Worm (Caenorhabditis elegans) whole organism, mixed stage, embryonic: Measurements from ENCODE around the gene col-129.

Experiments used
- M03D4.4 ChIP-seq: sonication (generic microtip); optimal IDR thresholded peaks from 2 replicates; lab custom pipeline; 2017; ENCODE audit warnings: mild to moderate bottlenecking, missing genetic modification characterization, missing compliant biosample characterization
- bed-3 ChIP-seq: fragments of 200-800 bp; sonication (Bioruptor generic); optimal IDR thresholded peaks from 3 replicates; lab custom pipeline; 2018; ENCODE audit warnings: mild to moderate bottlenecking, missing genetic modification characterization, moderate library complexity, missing compliant biosample characterization
- blmp-1 ChIP-seq: fragments of 150-350 bp; optimal IDR thresholded peaks from 2 replicates; lab custom pipeline; 2014; ENCODE audit warnings: missing biosample characterization, missing genetic modification characterization
- ceh-39 ChIP-seq: fragments of 150-350 bp; optimal IDR thresholded peaks from 2 replicates; lab custom pipeline; 2014; ENCODE audit warnings: missing biosample characterization, missing genetic modification characterization
- ceh-83 ChIP-seq: fragments of 200-800 bp; sonication (Bioruptor generic); optimal IDR thresholded peaks from 2 replicates; lab custom pipeline; 2018; ENCODE audit warnings: mild to moderate bottlenecking, missing genetic modification characterization, missing compliant biosample characterization
- ces-1 ChIP-seq: fragments of 150-350 bp; optimal IDR thresholded peaks from 2 replicates; lab custom pipeline; 2014; ENCODE audit warnings: missing biosample characterization, missing genetic modification reagents, missing genetic modification characterization
- cnd-1 ChIP-seq: fragments of 200-800 bp; sonication (Bioruptor generic); optimal IDR thresholded peaks from 2 replicates; lab custom pipeline; 2018; ENCODE audit warnings: mild to moderate bottlenecking, missing genetic modification characterization, missing compliant biosample characterization
- elt-1 ChIP-seq: sonication (generic microtip); optimal IDR thresholded peaks from 2 replicates; lab custom pipeline; 2017; ENCODE audit warnings: missing genetic modification characterization, mild to moderate bottlenecking, missing compliant biosample characterization, antibody characterized with exemption, moderate library complexity, borderline replicate concordance; ENCODE audit not compliant: insufficient read depth
- elt-3 ChIP-seq: fragments of 150-350 bp; optimal IDR thresholded peaks from 2 replicates; lab custom pipeline; 2014; ENCODE audit warnings: missing biosample characterization, missing genetic modification characterization
- flh-1 ChIP-seq: fragments of 200-800 bp; sonication (Bioruptor generic); optimal IDR thresholded peaks from 2 replicates; lab custom pipeline; 2018; ENCODE audit warnings: mild to moderate bottlenecking, missing genetic modification characterization, moderate library complexity, missing compliant biosample characterization
- ham-2 ChIP-seq: fragments of 200-800 bp; sonication (Bioruptor generic); optimal IDR thresholded peaks from 2 replicates; lab custom pipeline; 2018; ENCODE audit warnings: mild to moderate bottlenecking, missing genetic modification characterization, missing compliant biosample characterization
- hlh-1 ChIP-seq: fragments of 150-350 bp; optimal IDR thresholded peaks from 2 replicates; lab custom pipeline; 2014; ENCODE audit warnings: missing biosample characterization, missing genetic modification reagents, missing genetic modification characterization
- lin-13 ChIP-seq: fragments of 150-350 bp; optimal IDR thresholded peaks from 2 replicates; lab custom pipeline; 2014; ENCODE audit warnings: missing biosample characterization, missing genetic modification characterization
- lin-32 ChIP-seq: fragments of 200-800 bp; sonication (Bioruptor generic); optimal IDR thresholded peaks from 2 replicates; lab custom pipeline; 2018; ENCODE audit warnings: mild to moderate bottlenecking, missing genetic modification characterization, missing compliant biosample characterization
- lsy-2 ChIP-seq: fragments of 150-350 bp; optimal IDR thresholded peaks from 2 replicates; lab custom pipeline; 2014; ENCODE audit warnings: missing biosample characterization, missing genetic modification characterization
- mab-5 ChIP-seq: fragments of 150-350 bp; optimal IDR thresholded peaks from 2 replicates; lab custom pipeline; 2014; ENCODE audit warnings: missing biosample characterization, missing genetic modification characterization
- mep-1 ChIP-seq: fragments of 150-350 bp; optimal IDR thresholded peaks from 2 replicates; lab custom pipeline; 2017; ENCODE audit warnings: missing biosample characterization, missing genetic modification reagents, missing genetic modification characterization, inconsistent platforms
- mls-2 ChIP-seq: sonication (generic microtip); optimal IDR thresholded peaks from 2 replicates; lab custom pipeline; 2016; ENCODE audit warnings: mild to moderate bottlenecking, missing genetic modification characterization, moderate library complexity, missing compliant biosample characterization
- nhr-12 ChIP-seq: fragments of 150-350 bp; optimal IDR thresholded peaks from 2 replicates; lab custom pipeline; 2014; ENCODE audit warnings: missing biosample characterization, missing genetic modification characterization
- nhr-2 ChIP-seq: fragments of 150-350 bp; optimal IDR thresholded peaks from 2 replicates; lab custom pipeline; 2014; ENCODE audit warnings: missing biosample characterization, missing genetic modification characterization
- nhr-237 ChIP-seq: fragments of 150-350 bp; optimal IDR thresholded peaks from 2 replicates; lab custom pipeline; 2014; ENCODE audit warnings: missing biosample characterization, missing genetic modification characterization
- nhr-28 ChIP-seq: fragments of 150-350 bp; optimal IDR thresholded peaks from 2 replicates; lab custom pipeline; 2014; ENCODE audit warnings: missing biosample characterization, missing genetic modification characterization
- nhr-76 ChIP-seq: sonication (generic microtip); optimal IDR thresholded peaks from 2 replicates; lab custom pipeline; 2017; ENCODE audit warnings: missing biosample characterization, missing genetic modification characterization
- pha-4 ChIP-seq: fragments of 150-350 bp; optimal IDR thresholded peaks from 2 replicates; lab custom pipeline; 2018; ENCODE audit warnings: missing biosample characterization, missing genetic modification reagents, missing genetic modification characterization
- sptf-1 ChIP-seq: sonication (generic microtip); optimal IDR thresholded peaks from 2 replicates; lab custom pipeline; 2017; ENCODE audit warnings: mild to moderate bottlenecking, missing genetic modification characterization, moderate library complexity, missing compliant biosample characterization
- unc-120 ChIP-seq: sonication (generic microtip); optimal IDR thresholded peaks from 2 replicates; lab custom pipeline; 2017; ENCODE audit warnings: missing genetic modification characterization, missing compliant biosample characterization; ENCODE audit not compliant: poor library complexity, severe bottlenecking
- unc-39 ChIP-seq: fragments of 150-350 bp; optimal IDR thresholded peaks from 2 replicates; lab custom pipeline; 2014; ENCODE audit warnings: missing biosample characterization, missing genetic modification characterization
- unc-62 ChIP-seq: fragments of 150-350 bp; optimal IDR thresholded peaks from 2 replicates; lab custom pipeline; 2014; ENCODE audit warnings: missing biosample characterization, missing genetic modification reagents, missing genetic modification characterization
- zip-8 ChIP-seq: fragments of 150-350 bp; optimal IDR thresholded peaks from 2 replicates; lab custom pipeline; 2014; ENCODE audit warnings: missing biosample characterization, missing genetic modification characterization
- ztf-11 ChIP-seq: fragments of 150-350 bp; optimal IDR thresholded peaks from 2 replicates; lab custom pipeline; 2014; ENCODE audit warnings: missing biosample characterization, missing genetic modification characterization

col-129 gene

DNA sequence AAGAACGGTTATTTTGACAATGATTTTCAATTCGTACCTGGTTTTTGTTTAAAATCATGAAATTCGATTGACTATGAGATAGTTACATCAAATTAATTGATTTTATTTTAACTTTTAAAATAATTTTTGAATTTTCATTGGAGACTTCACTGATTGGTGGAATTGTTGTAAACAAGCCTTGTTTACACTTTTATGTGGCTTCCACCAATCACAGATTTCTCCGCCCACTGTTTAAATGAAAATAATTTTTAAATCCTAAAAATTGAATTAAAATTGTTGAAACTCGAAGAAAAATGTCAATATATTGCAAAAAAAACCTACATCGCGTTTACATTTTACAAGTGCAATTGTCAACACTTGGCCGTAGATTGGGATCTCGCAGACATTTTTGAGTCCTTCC is 10.3 kb upstream of the col-129 start:
- TF ChIP-seq unc-62 (GFP tag; lab: Kevin White, UChicago) (no peak), sptf-1 (tag; lab: Kevin White, UChicago) (no peak), nhr-12 (tag; lab: Kevin White, UChicago) (no peak), ces-1 (GFP tag; lab: Kevin White, UChicago) (no peak)

DNA sequence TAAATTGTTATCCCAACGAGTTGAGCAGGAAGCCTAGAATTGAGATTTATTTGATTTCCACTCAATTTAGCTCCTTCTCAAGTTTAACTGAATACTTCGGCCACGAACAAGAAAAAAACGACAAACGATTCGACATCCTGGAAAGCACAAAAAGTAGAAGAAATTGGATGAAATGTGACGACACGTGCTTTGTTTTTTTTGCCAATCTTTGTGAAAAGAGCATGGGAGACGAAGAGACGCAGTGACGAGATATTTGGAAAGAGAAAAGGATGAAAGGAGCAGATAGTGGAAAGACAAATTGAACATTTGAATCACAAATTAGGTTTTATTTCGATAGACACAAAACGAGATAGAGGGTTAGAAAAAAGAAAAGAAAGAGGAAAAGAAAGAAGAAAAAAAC is 4.3 kb upstream of the col-129 start:
- TF ChIP-seq unc-62 (GFP tag; lab: Kevin White, UChicago) (no peak), ces-1 (GFP tag; lab: Kevin White, UChicago) (peak; percentile 72)

DNA sequence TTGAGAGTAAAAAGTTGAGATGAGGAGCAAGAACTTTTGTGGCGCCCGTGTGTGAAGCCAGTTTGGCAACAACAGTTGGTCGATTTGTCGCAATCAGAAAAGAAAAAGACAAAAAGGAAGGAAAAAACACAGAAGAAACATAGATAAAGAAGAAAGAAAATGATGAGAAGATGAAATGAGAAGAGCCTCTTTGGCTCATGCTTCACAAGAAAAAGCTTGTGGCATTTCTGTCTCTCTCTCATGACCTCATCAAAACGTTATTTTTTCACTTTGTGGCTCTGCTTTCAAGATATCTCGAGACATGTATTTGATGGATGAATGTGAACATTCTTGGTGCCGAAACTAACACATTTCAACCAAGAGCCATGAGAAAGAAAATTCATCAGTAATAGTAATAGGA is 2.8 kb upstream of the col-129 start:
- TF ChIP-seq hlh-1 (tag; lab: Kevin White, UChicago) (peak; percentile 23), unc-120 (tag; lab: Kevin White, UChicago) (peak; percentile 43), blmp-1 (no peak)

DNA sequence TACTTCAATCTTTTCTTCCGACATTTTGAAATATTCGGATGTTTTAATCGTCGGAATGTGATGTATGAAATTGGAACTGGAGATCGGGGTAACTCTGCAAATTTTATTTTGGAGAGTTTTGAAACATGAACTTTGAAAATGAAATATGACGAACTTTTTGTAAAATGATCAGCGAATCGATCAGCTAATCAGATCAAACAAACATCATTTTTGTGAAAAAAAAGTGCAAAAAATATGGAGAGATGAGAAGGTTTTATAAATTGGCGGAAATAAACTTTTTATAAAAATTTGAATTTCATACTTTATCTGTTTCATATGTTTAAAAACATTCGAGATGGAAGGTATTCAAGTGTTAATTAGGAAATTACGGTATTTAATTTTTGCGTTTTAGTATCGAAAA is 1.2 kb upstream of the col-129 start, which contains the start of gene dlc-2:
TSS of gene dlc-2 (minus strand) at position 101 of the 400 bp plus-strand sequence.
- no peak for TF ChIP-seq nhr-76 (tag; lab: Kevin White, UChicago)
- no peak for TF ChIP-seq ztf-11 (tag; lab: Kevin White, UChicago)
- TF ChIP-seq unc-62 (GFP tag; lab: Kevin White, UChicago): no peak
- TF ChIP-seq unc-39 (tag; lab: Kevin White, UChicago): no peak
- no peak for TF ChIP-seq lsy-2 (tag; lab: Kevin White, UChicago)
- TF ChIP-seq nhr-12 (tag; lab: Kevin White, UChicago): no peak
- TF ChIP-seq sptf-1 (tag; lab: Kevin White, UChicago): no peak
- TF ChIP-seq pha-4 (tag; lab: Kevin White, UChicago): no peak
- TF ChIP-seq ceh-39 (tag; lab: Kevin White, UChicago): no peak
- TF ChIP-seq mab-5: no peak
- no peak for TF ChIP-seq zip-8 (tag; lab: Kevin White, UChicago)

DNA sequence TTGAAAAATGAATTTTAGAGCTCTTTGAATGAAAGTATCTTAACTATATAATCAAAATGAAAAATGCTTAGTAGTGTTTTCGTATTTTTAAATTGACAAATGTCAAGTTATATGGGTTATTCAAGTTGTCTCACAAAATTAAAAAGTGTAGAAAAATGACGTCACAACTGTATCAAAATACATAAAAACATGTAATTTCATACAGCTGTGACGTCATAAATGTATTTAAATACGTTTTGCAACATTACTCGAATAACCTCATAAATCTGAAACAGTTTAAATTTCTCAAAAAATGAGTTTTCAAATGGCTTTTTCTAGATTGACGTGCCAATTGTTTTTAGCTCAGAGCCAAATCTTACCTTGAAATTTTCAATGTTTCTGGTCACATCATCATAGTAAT is 496 bp downstream of the col-129 start:
- no peak for TF ChIP-seq hlh-1 (tag; lab: Kevin White, UChicago)
- TF ChIP-seq zip-8 (tag; lab: Kevin White, UChicago): peak; percentile 98

DNA sequence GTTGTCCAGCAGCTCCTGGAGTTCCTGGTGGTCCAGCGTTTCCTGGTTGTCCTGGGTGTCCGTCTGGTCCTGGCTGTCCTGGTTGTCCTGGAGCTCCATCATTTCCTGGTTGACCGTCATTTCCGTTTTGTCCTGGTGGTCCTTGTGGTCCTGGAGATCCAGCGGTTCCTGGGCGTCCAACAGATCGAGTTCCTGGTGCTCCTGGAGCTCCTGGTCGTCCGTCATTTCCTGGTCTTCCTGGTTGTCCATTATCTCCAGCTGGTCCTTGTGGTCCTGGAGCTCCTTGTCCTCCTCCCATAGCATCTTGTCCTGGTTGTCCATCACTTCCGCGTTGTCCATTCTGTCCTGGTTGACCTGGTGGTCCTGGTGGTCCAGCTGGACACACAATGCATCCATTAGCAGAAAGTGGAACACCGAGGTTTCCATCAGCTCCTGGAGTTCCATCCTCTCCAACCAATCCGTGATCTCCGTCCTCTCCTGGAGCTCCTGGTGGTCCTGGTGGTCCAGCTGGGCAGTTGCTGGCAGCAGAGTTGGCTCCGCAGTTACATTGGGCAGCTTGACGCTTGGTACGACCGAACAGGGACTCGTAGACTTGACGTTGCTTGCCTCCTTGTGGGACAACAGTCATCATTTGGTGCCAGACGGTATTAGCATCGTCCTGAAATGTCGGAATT is 1.1 kb downstream of the col-129 start:
- no peak for TF ChIP-seq unc-120 (tag; lab: Kevin White, UChicago)
- TF ChIP-seq lin-32 (GFP tag; lab: Kevin White, UChicago): no peak
- no peak for TF ChIP-seq mep-1 (tag; lab: Kevin White, UChicago)
- no peak for TF ChIP-seq hlh-1 (tag; lab: Kevin White, UChicago)
- TF ChIP-seq nhr-2 (tag; lab: Kevin White, UChicago): no peak
- no peak for TF ChIP-seq nhr-28 (tag; lab: Kevin White, UChicago)
- no peak for TF ChIP-seq unc-62 (GFP tag; lab: Kevin White, UChicago)
- TF ChIP-seq ceh-83 (GFP tag; lab: Kevin White, UChicago): no peak
- TF ChIP-seq nhr-12 (tag; lab: Kevin White, UChicago): no peak
- no peak for TF ChIP-seq bed-3 (GFP tag; lab: Kevin White, UChicago)
- no peak for TF ChIP-seq zip-8 (tag; lab: Kevin White, UChicago)
- no peak for TF ChIP-seq ceh-39 (tag; lab: Kevin White, UChicago)
- TF ChIP-seq lsy-2 (tag; lab: Kevin White, UChicago): no peak
- no peak for TF ChIP-seq elt-1 (tag; lab: Kevin White, UChicago)
- TF ChIP-seq sptf-1 (tag; lab: Kevin White, UChicago): no peak
- no peak for TF ChIP-seq M03D4.4 (tag; lab: Kevin White, UChicago)
- TF ChIP-seq lin-13 (tag; lab: Kevin White, UChicago): no peak
- no peak for TF ChIP-seq mls-2
- TF ChIP-seq elt-3 (tag; lab: Kevin White, UChicago): no peak

DNA sequence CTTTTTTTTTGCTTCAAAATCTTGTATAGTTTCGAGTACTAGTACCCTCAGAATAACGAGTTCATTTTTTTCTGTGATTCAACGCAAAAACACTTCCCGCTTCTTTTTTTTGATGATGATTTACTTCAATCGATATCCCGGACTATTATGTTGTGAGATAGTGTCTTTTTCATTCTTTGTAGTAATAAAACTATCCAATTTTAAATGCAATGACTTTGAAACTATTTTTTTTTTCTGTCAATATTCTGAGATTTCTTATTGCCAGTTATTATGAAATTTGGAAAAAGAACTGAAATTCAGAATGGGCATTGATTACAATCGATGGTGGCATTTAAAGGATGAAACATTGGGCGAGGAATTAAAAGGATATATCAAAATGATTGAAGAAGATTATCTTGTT is 4.7 kb downstream of the col-129 start, which contains the start of gene M18.3:
TSS of gene M18.3 (plus strand) at position 301 of the 400 bp plus-strand sequence.
- no peak for TF ChIP-seq flh-1
- no peak for TF ChIP-seq zip-8 (tag; lab: Kevin White, UChicago)
- no peak for TF ChIP-seq lsy-2 (tag; lab: Kevin White, UChicago)
- no peak for TF ChIP-seq ztf-11 (tag; lab: Kevin White, UChicago)
- TF ChIP-seq elt-1 (tag; lab: Kevin White, UChicago): no peak
- TF ChIP-seq bed-3 (GFP tag; lab: Kevin White, UChicago): no peak
- no peak for TF ChIP-seq ham-2 (GFP tag; lab: Kevin White, UChicago)
- TF ChIP-seq cnd-1 (tag; lab: Kevin White, UChicago): no peak
- no peak for TF ChIP-seq nhr-76 (tag; lab: Kevin White, UChicago)
- no peak for TF ChIP-seq lin-13 (tag; lab: Kevin White, UChicago)
- no peak for TF ChIP-seq mep-1 (tag; lab: Kevin White, UChicago)
- TF ChIP-seq hlh-1 (tag; lab: Kevin White, UChicago): no peak
- no peak for TF ChIP-seq nhr-237 (tag; lab: Kevin White, UChicago)
